Worm (Caenorhabditis elegans): ENCODE measurements around the gene C52G5.2.

ce11 chrX:12827741-12828408 lies 15.2 kb upstream of the C52G5.2 start:
- TF ChIP-seq ama-1 (optimal IDR thresholded peaks at IDR 0.05) (no peak), nhr-11 (tag; optimal IDR thresholded peaks at IDR 0.05) (no peak), pqm-1 (tag; optimal IDR thresholded peaks at IDR 0.05) (no peak), K02D7.2 (tag; optimal IDR thresholded peaks at IDR 0.05) (no peak), ceh-9 (tag; optimal IDR thresholded peaks at IDR 0.05) (no peak), zip-5 (tag; optimal IDR thresholded peaks at IDR 0.05) (no peak), pha-4 (tag; optimal IDR thresholded peaks at IDR 0.05) (no peak), nfya-1 (tag; optimal IDR thresholded peaks at IDR 0.05) (no peak), mec-3 (tag; optimal IDR thresholded peaks at IDR 0.05; ENCODE audit: borderline replicate concordance) (no peak), hlh-8 (tag; optimal IDR thresholded peaks at IDR 0.05) (no peak), rnt-1 (tag; optimal IDR thresholded peaks at IDR 0.05) (no peak), pax-1 (tag; optimal IDR thresholded peaks at IDR 0.05) (no peak)

Data from whole organism, late embryonic.